Worm (Caenorhabditis elegans): ENCODE measurements around the gene ooc-3.

- no peak for TF ChIP-seq nhr-67 (tag; optimal IDR thresholded peaks at IDR 0.05)
- no peak for TF ChIP-seq nhr-12 (tag; optimal IDR thresholded peaks at IDR 0.05)
- no peak for TF ChIP-seq snpc-4 (tag; optimal IDR thresholded peaks at IDR 0.05)
- TF ChIP-seq ztf-11 (tag; optimal IDR thresholded peaks at IDR 0.05): no peak
- TF ChIP-seq pha-4 (tag; optimal IDR thresholded peaks at IDR 0.05): no peak
- no peak for TF ChIP-seq nhr-25 (tag; optimal IDR thresholded peaks at IDR 0.05)
- no peak for TF ChIP-seq skn-1 (tag; optimal IDR thresholded peaks at IDR 0.05)
- TF ChIP-seq nhr-237 (tag; optimal IDR thresholded peaks at IDR 0.05): no peak
- TF ChIP-seq egl-5 (tag; optimal IDR thresholded peaks at IDR 0.05): no peak
- TF ChIP-seq lin-15B (tag; optimal IDR thresholded peaks at IDR 0.05): no peak
- no peak for TF ChIP-seq zag-1 (tag; optimal IDR thresholded peaks at IDR 0.05)
- TF ChIP-seq nhr-77 (tag; optimal IDR thresholded peaks at IDR 0.05): no peak
These were observed 8.6 kb upstream of the ooc-3 start for ce11 chrII:11503761-11504160.
